Fruit fly (Drosophila melanogaster): ENCODE measurements around the gene CG32085.

dm6 chr3L:11703579-11703978, 23.4 kb upstream of the CG32085 start:
- TF ChIP-seq fd102C (GFP tag; optimal IDR thresholded peaks at IDR 0.05): no peak
- no peak for TF ChIP-seq pzg (GFP tag; optimal IDR thresholded peaks at IDR 0.05)
- no peak for TF ChIP-seq chn (GFP tag; optimal IDR thresholded peaks at IDR 0.05)
- TF ChIP-seq gce (GFP tag; IDR thresholded peaks at IDR 0.05): no peak
- no peak for TF ChIP-seq odd (GFP tag; optimal IDR thresholded peaks at IDR 0.05)
- no peak for TF ChIP-seq CG16779 (GFP tag; IDR thresholded peaks at IDR 0.05)
- TF ChIP-seq CG8944 (GFP tag; optimal IDR thresholded peaks at IDR 0.05): no peak

Measured in whole organism, embryonic.